Worm (Caenorhabditis elegans) whole organism, young adult: Measurements from ENCODE around the gene rab-19.
A peak's percentile ranks its signal among the peaks of the same experiment; 100 is the strongest.

Source experiments
- B0035.1 ChIP-seq: sonication (generic microtip); optimal IDR thresholded peaks from 2 replicates; lab custom pipeline; 2016; ENCODE audit warnings: missing genetic modification characterization, mild to moderate bottlenecking, missing compliant biosample characterization, missing genotype, missing genetic modification reagents
- D2030.7 ChIP-seq: fragments of 200-800 bp; sonication (Bioruptor generic); IDR thresholded peaks from 2 replicates; pipeline ENCODE4 v1.3.6; 2022; ENCODE audit warnings: missing genetic modification reagents, missing genetic modification characterization, missing compliant biosample characterization
- F23B12.7 ChIP-seq: sonication (generic microtip); optimal IDR thresholded peaks from 2 replicates; lab custom pipeline; 2017; ENCODE audit warnings: missing genetic modification characterization, mild to moderate bottlenecking, missing compliant biosample characterization, antibody characterized with exemption, moderate library complexity; ENCODE audit not compliant: insufficient read depth
- F37B4.10 ChIP-seq: fragments of 200-800 bp; sonication (Bioruptor generic); IDR thresholded peaks from 2 replicates; pipeline ENCODE4 v1.3.6; 2022; ENCODE audit warnings: missing genetic modification characterization, missing compliant biosample characterization
- F52B5.7 ChIP-seq: sonication (generic microtip); optimal IDR thresholded peaks from 2 replicates; lab custom pipeline; 2016; ENCODE audit warnings: mild to moderate bottlenecking, missing genetic modification characterization, missing compliant biosample characterization
- F57C9.4 ChIP-seq: sonication (generic microtip); optimal IDR thresholded peaks from 2 replicates; lab custom pipeline; 2017; ENCODE audit warnings: mild to moderate bottlenecking, missing genetic modification characterization, missing compliant biosample characterization
- K11D2.4 ChIP-seq: fragments of 200-800 bp; sonication (Bioruptor generic); IDR thresholded peaks from 2 replicates; pipeline ENCODE4 v1.3.6; 2022; ENCODE audit warnings: missing genetic modification reagents, missing genetic modification characterization, missing compliant biosample characterization
- T07F8.4 ChIP-seq: sonication (generic microtip); optimal IDR thresholded peaks from 2 replicates; lab custom pipeline; 2016; ENCODE audit warnings: mild to moderate bottlenecking, missing genetic modification characterization, moderate library complexity, missing compliant biosample characterization
- Y53G8AR.9 ChIP-seq: fragments of 200-800 bp; sonication (Bioruptor generic); conservative IDR thresholded peaks from 2 replicates; pipeline ENCODE4 v1.3.6; 2022; ENCODE audit warnings: missing genetic modification reagents, missing genetic modification characterization, missing compliant biosample characterization
- Y56A3A.18 ChIP-seq: fragments of 200-800 bp; sonication (Bioruptor generic); IDR thresholded peaks from 2 replicates; pipeline ENCODE4 v1.3.6; 2022; ENCODE audit warnings: missing genetic modification reagents, missing genetic modification characterization, missing compliant biosample characterization
- Y79H2A.3 ChIP-seq: fragments of 200-800 bp; sonication (Bioruptor generic); conservative IDR thresholded peaks from 2 replicates; pipeline ENCODE4 v1.3.6; 2022; ENCODE audit warnings: missing genetic modification reagents, missing genetic modification characterization, missing compliant biosample characterization
- ama-1 ChIP-seq, 3 experiments: fragments of 150-350 bp in 1 of 3; sonication (generic microtip) in 2 of 3; optimal IDR thresholded peaks; 2 replicates each; lab custom pipeline; 2014 to 2018; ENCODE audit warnings: missing biosample characterization in 2 of 3, missing genetic modification characterization in 2 of 3, missing genetic modification reagents in 2 of 3
- aptf-3 ChIP-seq: fragments of 200-800 bp; sonication (Bioruptor generic); IDR thresholded peaks from 2 replicates; pipeline ENCODE4 v1.3.6; 2022; ENCODE audit warnings: missing genetic modification characterization, missing compliant biosample characterization
- atf-7 ChIP-seq: sonication (generic microtip); optimal IDR thresholded peaks from 2 replicates; lab custom pipeline; 2017; ENCODE audit warnings: mild to moderate bottlenecking, missing genetic modification characterization, missing compliant biosample characterization
- attf-5 ChIP-seq: fragments of 200-800 bp; sonication (Bioruptor generic); optimal IDR thresholded peaks from 2 replicates; lab custom pipeline; 2018; ENCODE audit warnings: mild to moderate bottlenecking, missing genetic modification characterization, missing compliant biosample characterization
- cebp-1 ChIP-seq, 2 experiments: fragments of 200-800 bp in 1 of 2; sonication (Bioruptor generic) in 1 of 2; sonication (generic microtip) in 1 of 2; IDR thresholded peaks in 1 of 2; optimal IDR thresholded peaks in 1 of 2; 2 replicates each; pipeline versions ENCODE4 v1.3.6 to Lab custom; 2017 to 2022; ENCODE audit warnings: missing compliant biosample characterization in 2 of 2, missing genetic modification characterization in 2 of 2, mild to moderate bottlenecking in 1 of 2, missing genetic modification reagents in 1 of 2, moderate library complexity in 1 of 2
- ceh-40 ChIP-seq: fragments of 200-800 bp; sonication (Bioruptor generic); IDR thresholded peaks from 2 replicates; pipeline ENCODE4 v1.3.6; 2022; ENCODE audit warnings: missing genetic modification characterization, missing compliant biosample characterization
- egl-44 ChIP-seq: fragments of 200-800 bp; sonication (Bioruptor generic); IDR thresholded peaks from 2 replicates; pipeline ENCODE4 v1.3.6; 2022; ENCODE audit warnings: missing genetic modification reagents, missing genetic modification characterization, missing compliant biosample characterization
- him-1 ChIP-seq: sonication (generic microtip); optimal IDR thresholded peaks from 2 replicates; lab custom pipeline; 2016; ENCODE audit warnings: missing genotype, missing genetic modification reagents, missing genetic modification characterization, missing compliant biosample characterization
- hlh-26 ChIP-seq: fragments of 200-800 bp; sonication (Bioruptor generic); conservative IDR thresholded peaks from 2 replicates; pipeline ENCODE4 v1.3.6; 2022; ENCODE audit warnings: missing genetic modification reagents, missing genetic modification characterization, missing compliant biosample characterization
- hrde-1 ChIP-seq: sonication (generic microtip); optimal IDR thresholded peaks from 2 replicates; lab custom pipeline; 2016; ENCODE audit warnings: missing genetic modification characterization, mild to moderate bottlenecking, missing compliant biosample characterization, moderate library complexity, missing genotype, missing genetic modification reagents, borderline replicate concordance
- let-607 ChIP-seq, 2 experiments: fragments of 200-800 bp in 1 of 2; sonication (Bioruptor generic) in 1 of 2; sonication (generic microtip) in 1 of 2; optimal IDR thresholded peaks; 2 replicates each; lab custom pipeline; 2016 to 2018; ENCODE audit warnings: mild to moderate bottlenecking in 2 of 2, missing compliant biosample characterization in 2 of 2, missing genetic modification characterization in 2 of 2, moderate library complexity in 2 of 2, missing genotype in 1 of 2
- lin-35 ChIP-seq, 3 experiments: fragments of 150-350 bp in 2 of 3; sonication (generic microtip) in 1 of 3; optimal IDR thresholded peaks; 2 replicates each; lab custom pipeline; 2014 to 2018; ENCODE audit warnings: missing biosample characterization in 3 of 3, missing genetic modification characterization in 3 of 3, missing genetic modification reagents in 3 of 3
- lin-40 ChIP-seq: sonication (generic microtip); optimal IDR thresholded peaks from 2 replicates; lab custom pipeline; 2016; ENCODE audit warnings: missing genetic modification characterization, mild to moderate bottlenecking, missing compliant biosample characterization, missing genotype, missing genetic modification reagents
- lin-54 ChIP-seq: fragments of 200-800 bp; sonication (Bioruptor generic); optimal IDR thresholded peaks from 2 replicates; lab custom pipeline; 2018; ENCODE audit warnings: mild to moderate bottlenecking, missing genetic modification characterization, missing compliant biosample characterization
- lir-1 ChIP-seq: fragments of 200-800 bp; sonication (Bioruptor generic); conservative IDR thresholded peaks from 2 replicates; pipeline ENCODE4 v1.3.6; 2022; ENCODE audit warnings: missing genetic modification reagents, missing genetic modification characterization, missing compliant biosample characterization
- mel-28 ChIP-seq: sonication (generic microtip); optimal IDR thresholded peaks from 2 replicates; lab custom pipeline; 2016; ENCODE audit warnings: borderline replicate concordance, mild to moderate bottlenecking, missing genetic modification characterization, missing compliant biosample characterization
- nfyb-1 ChIP-seq: fragments of 200-800 bp; sonication (Bioruptor generic); IDR thresholded peaks from 2 replicates; pipeline ENCODE4 v1.3.6; 2022; ENCODE audit warnings: missing genetic modification reagents, missing genetic modification characterization, missing compliant biosample characterization
- nhr-80 ChIP-seq: sonication (generic microtip); optimal IDR thresholded peaks from 2 replicates; lab custom pipeline; 2016; ENCODE audit warnings: missing genetic modification characterization, missing compliant biosample characterization
- nhr-90 ChIP-seq: sonication (generic microtip); optimal IDR thresholded peaks from 2 replicates; lab custom pipeline; 2016; ENCODE audit warnings: missing genotype, mild to moderate bottlenecking, missing genetic modification characterization, missing compliant biosample characterization
- snpc-1.1 ChIP-seq: sonication (generic microtip); optimal IDR thresholded peaks from 2 replicates; lab custom pipeline; 2017; ENCODE audit warnings: missing genetic modification characterization, mild to moderate bottlenecking, missing compliant biosample characterization, antibody characterized with exemption, moderate library complexity, missing genotype, missing genetic modification reagents; ENCODE audit not compliant: insufficient read depth
- snpc-1.3 ChIP-seq: sonication (generic microtip); optimal IDR thresholded peaks from 2 replicates; lab custom pipeline; 2017; ENCODE audit warnings: missing genetic modification characterization, mild to moderate bottlenecking, missing compliant biosample characterization, antibody characterized with exemption, moderate library complexity, missing genotype, missing genetic modification reagents; ENCODE audit not compliant: insufficient read depth
- snpc-4 ChIP-seq, 5 experiments: fragments of 150-350 bp in 1 of 5; sonication (generic microtip) in 4 of 5; optimal IDR thresholded peaks; 2 replicates each; lab custom pipeline; 2014 to 2018; ENCODE audit warnings: missing genetic modification characterization in 5 of 5, missing biosample characterization in 3 of 5, antibody characterized with exemption in 2 of 5, mild to moderate bottlenecking in 2 of 5, missing compliant biosample characterization in 2 of 5, missing genotype in 2 of 5, moderate library complexity in 2 of 5, missing genetic modification reagents in 1 of 5
- somi-1 ChIP-seq: fragments of 200-800 bp; sonication (Bioruptor generic); optimal IDR thresholded peaks from 2 replicates; lab custom pipeline; 2018; ENCODE audit warnings: mild to moderate bottlenecking, missing genetic modification characterization, missing compliant biosample characterization
- sptf-2 ChIP-seq: fragments of 200-800 bp; sonication (Bioruptor generic); optimal IDR thresholded peaks from 2 replicates; lab custom pipeline; 2018; ENCODE audit warnings: mild to moderate bottlenecking, missing genetic modification characterization, missing compliant biosample characterization
- tbp1 ChIP-seq: fragments of 200-800 bp; sonication (Bioruptor generic); optimal IDR thresholded peaks from 2 replicates; lab custom pipeline; 2018; ENCODE audit warnings: mild to moderate bottlenecking, missing genetic modification characterization, missing compliant biosample characterization
- tlf-1 ChIP-seq: fragments of 200-800 bp; sonication (Bioruptor generic); optimal IDR thresholded peaks from 2 replicates; lab custom pipeline; 2018; ENCODE audit warnings: mild to moderate bottlenecking, missing genetic modification characterization, missing compliant biosample characterization
- zim-3 ChIP-seq: sonication (generic microtip); optimal IDR thresholded peaks from 2 replicates; lab custom pipeline; 2017; ENCODE audit warnings: mild to moderate bottlenecking, missing genetic modification characterization, moderate library complexity, missing compliant biosample characterization
- ztf-22 ChIP-seq: fragments of 200-800 bp; sonication (Bioruptor generic); optimal IDR thresholded peaks from 2 replicates; lab custom pipeline; 2018; ENCODE audit warnings: mild to moderate bottlenecking, missing genetic modification characterization, moderate library complexity, missing compliant biosample characterization
- ztf-26 ChIP-seq: sonication (generic microtip); optimal IDR thresholded peaks from 2 replicates; lab custom pipeline; 2017; ENCODE audit warnings: missing genetic modification characterization, missing compliant biosample characterization

The rab-19 gene

DNA sequence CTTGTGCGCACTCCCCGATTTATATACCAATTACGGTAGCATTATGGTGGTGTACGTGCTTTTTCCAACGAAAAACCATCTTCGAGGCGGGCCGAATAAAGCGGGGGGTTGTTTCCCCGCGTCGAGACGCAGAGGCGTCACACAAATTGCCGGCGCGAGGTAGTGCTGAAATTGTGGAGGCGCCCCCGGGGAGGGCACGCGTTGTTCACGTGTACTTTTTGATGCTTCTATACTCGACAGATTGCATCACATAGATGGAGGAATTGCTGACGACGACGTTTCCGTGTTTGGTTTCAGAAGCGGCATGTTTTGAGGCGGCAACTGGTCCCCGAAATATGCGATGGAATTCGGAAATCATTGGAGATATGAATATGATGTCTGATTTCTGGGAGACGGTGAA is 11.1 kb upstream of the rab-19 start (continued):
- TF ChIP-seq attf-5 (GFP tag; lab: Kevin White, UChicago), result peak; percentile 64
- TF ChIP-seq ceh-40 (GFP tag; lab: Robert Waterston, UW), result no peak
- TF ChIP-seq sptf-2 (GFP tag; lab: Kevin White, UChicago), result no peak
- no peak for TF ChIP-seq aptf-3 (GFP tag; lab: Robert Waterston, UW)
- TF ChIP-seq lin-54 (GFP tag; lab: Kevin White, UChicago), result peak; percentile 44
- peak; percentile 58 for TF ChIP-seq egl-44 (GFP tag; lab: Robert Waterston, UW)
- no peak for TF ChIP-seq snpc-1.3 (tag; lab: Kevin White, UChicago)
- TF ChIP-seq F57C9.4 (tag; lab: Kevin White, UChicago), result no peak
- TF ChIP-seq Y56A3A.18, result 0 out of 2 replicates have a peak, but pooled peaks have one; percentile 43
- TF ChIP-seq F52B5.7 (tag; lab: Kevin White, UChicago), result no peak
- no peak for TF ChIP-seq hrde-1 (tag; lab: Kevin White, UChicago)
- TF ChIP-seq ztf-26 (tag; lab: Kevin White, UChicago), result peak; percentile 89
- TF ChIP-seq, all 124 proteins: peak for 41

- TF ChIP-seq ceh-40 (GFP tag; lab: Robert Waterston, UW) (no peak), ama-1 (optimal IDR thresholded peaks at IDR 0.05; lab: Kevin White, UChicago) (peak; percentile 42), ama-1 (GFP tag; optimal IDR thresholded peaks at IDR 0.05; lab: Kevin White, UChicago) (no peak), T07F8.4 (tag; lab: Kevin White, UChicago) (no peak)
Observed at ce11 chrIV:13394686-13395085, 10.5 kb upstream of the rab-19 start.

- TF ChIP-seq Y53G8AR.9 (GFP tag; lab: Robert Waterston, UW) (0 out of 2 replicates have a peak, but pooled peaks have one; percentile 41), snpc-1.1 (no peak), F37B4.10 (GFP tag; lab: Robert Waterston, UW) (no peak), nhr-90 (tag; lab: Kevin White, UChicago) (peak; percentile 53), let-607 (tag; optimal IDR thresholded peaks at IDR 0.05; lab: Kevin White, UChicago) (peak in 1 of 2 experiments; percentile 41), mel-28 (tag; lab: Kevin White, UChicago) (no peak), ztf-22 (GFP tag; lab: Kevin White, UChicago) (peak; percentile 38), K11D2.4 (GFP tag; lab: Robert Waterston, UW) (0 out of 2 replicates have a peak, but pooled peaks have one; percentile 12), ztf-26 (tag; lab: Kevin White, UChicago) (peak; percentile 55), F23B12.7 (tag; lab: Kevin White, UChicago) (no peak), tlf-1 (peak; percentile 5), D2030.7 (GFP tag; lab: Robert Waterston, UW) (no peak), zim-3 (tag; lab: Kevin White, UChicago) (no peak), snpc-4 (GFP tag; optimal IDR thresholded peaks at IDR 0.05; lab: Kevin White, UChicago) (no peak), snpc-4 (tag; optimal IDR thresholded peaks at IDR 0.05; lab: Kevin White, UChicago) (peak in 1 of 4 experiments; percentile 0), ceh-40 (GFP tag; lab: Robert Waterston, UW) (no peak), nfyb-1 (GFP tag; lab: Robert Waterston, UW) (peak; percentile 69), him-1 (tag; lab: Kevin White, UChicago) (no peak), lir-1 (GFP tag; lab: Robert Waterston, UW) (0 out of 2 replicates have a peak, but pooled peaks have one; percentile 7), hlh-26 (GFP tag; lab: Robert Waterston, UW) (no peak), tbp1 (GFP tag; lab: Kevin White, UChicago) (peak; percentile 7), Y79H2A.3 (GFP tag; lab: Robert Waterston, UW) (no peak), lin-40 (tag; lab: Kevin White, UChicago) (peak; percentile 77), atf-7 (peak; percentile 44), B0035.1 (tag; lab: Kevin White, UChicago) (no peak), lin-35 (GFP tag; optimal IDR thresholded peaks at IDR 0.05; lab: Kevin White, UChicago) (no peak), nhr-80 (tag; lab: Kevin White, UChicago) (peak; percentile 81), cebp-1 (GFP tag; IDR thresholded peaks at IDR 0.05; lab: Robert Waterston, UW) (no peak; the same call in 1 of the 2 replicates), cebp-1 (tag; optimal IDR thresholded peaks at IDR 0.05; lab: Kevin White, UChicago) (peak; percentile 34), somi-1 (GFP tag; lab: Kevin White, UChicago) (peak; percentile 25)
Observed at ce11 chrIV:13393246-13393716, 9.1 kb upstream of the rab-19 start.
